Fruit fly (Drosophila melanogaster) whole organism, prepupa: ENCODE results near the gene galectin.

Experiments
- Blimp-1 ChIP-seq: fragments of 200-800 bp; sonication (Bioruptor generic); optimal IDR thresholded peaks from 3 replicates; lab custom pipeline; 2017; ENCODE audit warnings: missing biosample characterization, missing genetic modification characterization, mild to moderate bottlenecking, moderate library complexity, missing genetic modification reagents
- CG11762 ChIP-seq: fragments of 200-800 bp; sonication (Bioruptor generic); optimal IDR thresholded peaks from 3 replicates; lab custom pipeline; 2016; ENCODE audit warnings: missing biosample characterization, missing genetic modification characterization; ENCODE audit not compliant: insufficient read depth
- CG15336 ChIP-seq: fragments of 200-800 bp; sonication (Bioruptor generic); IDR thresholded peaks from 2 replicates; pipeline ENCODE4 v1.3.6; 2022; ENCODE audit warnings: missing biosample characterization, missing genetic modification characterization
- CG1621 ChIP-seq: fragments of 200-800 bp; sonication (Bioruptor generic); optimal IDR thresholded peaks from 3 replicates; lab custom pipeline; 2018; ENCODE audit warnings: missing biosample characterization, mild to moderate bottlenecking, missing genetic modification characterization
- CG16779 ChIP-seq: fragments of 200-800 bp; sonication (Bioruptor generic); optimal IDR thresholded peaks from 3 replicates; lab custom pipeline; 2017; ENCODE audit warnings: missing biosample characterization, mild to moderate bottlenecking, missing genetic modification characterization
- CG3032 ChIP-seq: fragments of 200-800 bp; optimal IDR thresholded peaks from 2 replicates; lab custom pipeline; 2019; ENCODE audit warnings: missing biosample characterization, mild to moderate bottlenecking, missing genetic modification characterization, moderate library complexity
- CG31627 ChIP-seq: fragments of 200-800 bp; sonication (Bioruptor generic); optimal IDR thresholded peaks from 3 replicates; lab custom pipeline; 2016; ENCODE audit warnings: missing biosample characterization, missing genetic modification characterization
- CG32006 ChIP-seq: fragments of 200-800 bp; sonication (Bioruptor generic); optimal IDR thresholded peaks from 3 replicates; lab custom pipeline; 2017; ENCODE audit warnings: missing biosample characterization, mild to moderate bottlenecking, missing genetic modification characterization
- CG3919 ChIP-seq: fragments of 200-800 bp; sonication (Bioruptor generic); optimal IDR thresholded peaks from 3 replicates; lab custom pipeline; 2016; ENCODE audit warnings: missing biosample characterization, missing genetic modification characterization
- CG6163 ChIP-seq: fragments of 200-800 bp; sonication (Bioruptor generic); IDR thresholded peaks from 3 replicates; pipeline ENCODE4 v1.3.6; 2022; ENCODE audit warnings: missing biosample characterization, missing genetic modification characterization
- CG6792 ChIP-seq: fragments of 200-800 bp; sonication (Bioruptor generic); optimal IDR thresholded peaks from 3 replicates; lab custom pipeline; 2016; ENCODE audit warnings: missing biosample characterization, missing genetic modification characterization
- CG6854 ChIP-seq: fragments of 200-800 bp; sonication (Bioruptor generic); optimal IDR thresholded peaks from 2 replicates; lab custom pipeline; 2017; ENCODE audit warnings: missing biosample characterization, mild to moderate bottlenecking, missing genetic modification characterization
- CG8319 ChIP-seq: fragments of 200-800 bp; sonication (Bioruptor generic); optimal IDR thresholded peaks from 3 replicates; lab custom pipeline; 2016; ENCODE audit warnings: missing biosample characterization, missing genetic modification characterization
- CG9139 ChIP-seq: fragments of 200-800 bp; sonication (Bioruptor generic); optimal IDR thresholded peaks from 3 replicates; lab custom pipeline; 2017; ENCODE audit warnings: missing biosample characterization, mild to moderate bottlenecking, missing genetic modification characterization
- Eip75B ChIP-seq: fragments of 200-800 bp; sonication (Bioruptor generic); optimal IDR thresholded peaks from 3 replicates; lab custom pipeline; 2016; ENCODE audit warnings: missing biosample characterization, missing genetic modification characterization
- Ets96B ChIP-seq: fragments of 200-800 bp; optimal IDR thresholded peaks from 2 replicates; lab custom pipeline; 2019; ENCODE audit warnings: missing biosample characterization, mild to moderate bottlenecking, missing genetic modification characterization, moderate library complexity
- Gug ChIP-seq: fragments of 200-800 bp; sonication (Bioruptor generic); IDR thresholded peaks from 2 replicates; pipeline ENCODE4 v1.3.6; 2022; ENCODE audit warnings: missing biosample characterization, missing genetic modification characterization
- OdsH ChIP-seq: fragments of 200-800 bp; sonication (Bioruptor generic); optimal IDR thresholded peaks from 3 replicates; lab custom pipeline; 2016; ENCODE audit warnings: missing biosample characterization, missing genetic modification characterization
- Sox102F ChIP-seq: fragments of 200-800 bp; sonication (Bioruptor generic); optimal IDR thresholded peaks from 2 replicates; lab custom pipeline; 2016; ENCODE audit warnings: missing biosample characterization, mild to moderate bottlenecking, missing genetic modification characterization
- Sox14 ChIP-seq: fragments of 200-800 bp; sonication (Bioruptor generic); optimal IDR thresholded peaks from 3 replicates; lab custom pipeline; 2016; ENCODE audit warnings: missing biosample characterization, missing genetic modification characterization
- acj6 ChIP-seq: fragments of 200-800 bp; sonication (Bioruptor generic); optimal IDR thresholded peaks from 3 replicates; lab custom pipeline; 2016; ENCODE audit warnings: missing biosample characterization, missing genetic modification characterization
- cyc ChIP-seq: fragments of 200-800 bp; sonication (Bioruptor generic); optimal IDR thresholded peaks from 3 replicates; lab custom pipeline; 2016; ENCODE audit warnings: missing biosample characterization, missing genetic modification characterization
- dac ChIP-seq: fragments of 200-800 bp; sonication (Bioruptor generic); optimal IDR thresholded peaks from 2 replicates; lab custom pipeline; 2017; ENCODE audit warnings: missing biosample characterization, mild to moderate bottlenecking, missing genetic modification characterization
- dsx ChIP-seq: fragments of 200-800 bp; optimal IDR thresholded peaks from 3 replicates; lab custom pipeline; 2019; ENCODE audit warnings: missing biosample characterization, mild to moderate bottlenecking, missing genetic modification characterization, moderate library complexity; ENCODE audit not compliant: poor library complexity, severe bottlenecking
- eg ChIP-seq: fragments of 200-800 bp; sonication (Bioruptor generic); IDR thresholded peaks from 3 replicates; pipeline ENCODE4 v1.3.6; 2022; ENCODE audit warnings: missing biosample characterization, missing genetic modification characterization
- fd59A ChIP-seq: fragments of 200-800 bp; sonication (Bioruptor generic); optimal IDR thresholded peaks from 2 replicates; lab custom pipeline; 2017; ENCODE audit warnings: missing biosample characterization, mild to moderate bottlenecking, missing genetic modification characterization, missing genetic modification reagents
- fd85E ChIP-seq: fragments of 200-800 bp; sonication (Bioruptor generic); optimal IDR thresholded peaks from 3 replicates; lab custom pipeline; 2016; ENCODE audit warnings: missing biosample characterization, missing genetic modification characterization
- fkh ChIP-seq: fragments of 200-800 bp; sonication (Bioruptor generic); optimal IDR thresholded peaks from 3 replicates; lab custom pipeline; 2017; ENCODE audit warnings: missing biosample characterization, mild to moderate bottlenecking, missing genetic modification characterization, moderate library complexity
- net ChIP-seq: fragments of 200-800 bp; sonication (Bioruptor generic); optimal IDR thresholded peaks from 3 replicates; lab custom pipeline; 2016; ENCODE audit warnings: missing biosample characterization, missing genetic modification characterization
- ss ChIP-seq, 2 experiments: fragments of 200-800 bp; sonication (Bioruptor generic); optimal IDR thresholded peaks; 2 replicates in 1 of 2; 3 replicates in 1 of 2; lab custom pipeline; 2017 to 2018; ENCODE audit warnings: mild to moderate bottlenecking in 2 of 2, missing biosample characterization in 2 of 2, missing genetic modification characterization in 2 of 2, moderate library complexity in 1 of 2
- vri ChIP-seq: fragments of 200-800 bp; sonication (Bioruptor generic); optimal IDR thresholded peaks from 3 replicates; lab custom pipeline; 2016; ENCODE audit warnings: missing biosample characterization, mild to moderate bottlenecking, missing genetic modification characterization

Gene galectin

DNA sequence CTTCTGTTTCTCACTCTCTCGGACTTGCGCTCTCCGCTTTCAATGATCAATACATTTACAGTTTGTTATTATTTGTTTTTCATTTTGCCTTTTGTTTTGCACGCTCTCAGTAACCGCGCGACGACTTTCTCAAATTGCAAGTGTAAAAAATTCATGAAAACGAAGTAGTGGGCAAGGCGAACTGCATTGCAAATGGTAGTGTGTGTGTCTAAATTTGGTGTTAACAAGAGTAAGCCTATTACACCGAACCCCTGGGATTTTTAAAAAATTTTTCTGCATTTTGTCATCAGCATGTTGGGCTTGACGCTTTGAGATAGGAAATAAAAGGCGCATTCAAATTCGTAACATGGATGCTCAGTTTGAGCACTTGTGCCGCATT lies 4.3 kb upstream of the galectin start:
- TF ChIP-seq CG6163 (GFP tag; lab: Robert Waterston, UW) (peak; percentile 29; the same call in 1 of the 3 replicates), Gug (GFP tag; lab: Robert Waterston, UW) (no peak), eg (GFP tag; lab: Robert Waterston, UW) (0 out of 3 replicates have a peak, but pooled peaks have one; percentile 13)
- TF ChIP-seq, all 60 proteins: peak for 2

DNA sequence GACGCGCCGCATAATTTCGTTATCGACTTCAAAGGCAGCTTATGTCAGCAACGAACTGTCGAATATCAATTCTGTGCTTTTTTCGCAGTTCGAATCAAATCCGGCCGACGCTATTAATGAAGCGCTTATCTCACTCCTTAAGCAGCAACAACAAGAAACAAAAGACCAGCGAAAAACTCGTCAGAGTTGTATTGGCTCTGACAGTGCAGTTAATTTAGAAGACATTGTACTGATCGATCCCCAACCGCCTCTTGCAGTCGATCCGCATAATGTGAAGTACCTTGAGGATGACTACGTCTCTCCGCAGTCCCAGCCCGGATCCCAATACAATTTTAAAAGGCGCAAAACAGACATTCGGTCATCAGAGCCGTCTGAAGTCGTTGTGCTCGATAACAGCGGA lies 2.0 kb upstream of the galectin start:
- TF ChIP-seq Sox14 (GFP tag; lab: Kevin White, UChicago) (peak; percentile 24), cyc (GFP tag; lab: Kevin White, UChicago) (no peak), Blimp-1 (GFP tag; lab: Kevin White, UChicago) (no peak), dsx (GFP tag; lab: Kevin White, UChicago) (no peak), vri (GFP tag; lab: Kevin White, UChicago) (peak; percentile 66), CG6792 (no peak), Sox102F (GFP tag; lab: Kevin White, UChicago) (no peak), CG3032 (tag; lab: Kevin White, UChicago) (no peak)

DNA sequence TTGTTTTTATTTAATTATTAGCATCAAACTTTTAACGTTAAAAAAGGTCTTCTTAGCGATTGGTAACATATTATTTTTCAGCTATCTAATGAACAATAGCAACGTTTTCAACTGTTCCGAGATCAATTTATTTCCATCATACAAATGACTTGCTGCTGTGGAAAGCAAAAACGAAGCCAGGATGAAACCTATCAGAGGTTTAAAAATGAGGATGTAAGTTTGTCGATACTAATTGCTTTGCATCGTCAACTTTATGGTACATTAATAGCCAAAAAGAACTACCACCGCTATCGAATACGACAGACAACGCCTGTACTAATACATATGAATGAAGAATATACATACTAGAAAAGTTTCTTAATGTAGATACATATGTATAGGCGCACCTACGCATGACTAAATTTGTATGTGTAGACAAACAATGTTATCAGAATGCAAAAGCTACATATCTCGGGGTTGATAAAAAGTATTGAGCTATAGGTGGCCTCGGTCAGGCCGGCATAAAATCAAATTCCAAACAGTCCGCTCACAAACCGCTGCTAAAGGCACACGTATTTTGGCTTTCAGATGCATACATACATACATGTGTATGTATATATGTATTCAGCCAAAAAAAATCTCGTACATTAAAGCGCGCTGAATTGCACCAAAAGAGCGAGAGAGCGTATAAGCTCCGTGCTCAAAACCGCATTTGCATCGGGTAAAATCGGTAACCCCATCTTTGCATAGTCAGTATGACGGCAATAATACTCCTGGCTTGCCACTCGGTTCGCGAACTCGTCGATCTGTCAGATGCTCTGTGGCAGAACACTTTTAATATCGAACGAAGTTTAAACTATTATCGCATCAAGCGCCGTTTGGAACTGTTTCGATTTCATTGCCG lies 553 bp downstream of the galectin start:
- TF ChIP-seq CG9139 (GFP tag; lab: Kevin White, UChicago) = no peak
- TF ChIP-seq CG11762 = no peak
- TF ChIP-seq fkh (GFP tag; lab: Kevin White, UChicago) = peak; percentile 67
- TF ChIP-seq CG8319 (GFP tag; lab: Kevin White, UChicago) = peak; percentile 16
- TF ChIP-seq dac (GFP tag; lab: Kevin White, UChicago) = no peak
- peak; percentile 61 for TF ChIP-seq CG1621
- no peak for TF ChIP-seq Ets96B (tag; lab: Kevin White, UChicago)
- peak; percentile 7 for TF ChIP-seq net (GFP tag; lab: Kevin White, UChicago)
- TF ChIP-seq CG6163 (GFP tag; lab: Robert Waterston, UW) = peak; percentile 13; the same call in 1 of the 3 replicates
- no peak for TF ChIP-seq Gug (GFP tag; lab: Robert Waterston, UW)
- TF ChIP-seq fd85E (GFP tag; lab: Kevin White, UChicago) = no peak
- peak; percentile 59 for TF ChIP-seq vri (GFP tag; lab: Kevin White, UChicago)
- TF ChIP-seq Blimp-1 (GFP tag; lab: Kevin White, UChicago) = no peak
- TF ChIP-seq CG3919 (GFP tag; lab: Kevin White, UChicago) = peak; percentile 10
- TF ChIP-seq Eip75B (GFP tag; lab: Kevin White, UChicago) = no peak
- TF ChIP-seq CG31627 (GFP tag; lab: Kevin White, UChicago) = no peak
- no peak for TF ChIP-seq Sox14 (GFP tag; lab: Kevin White, UChicago)
- TF ChIP-seq CG15336 = peak; percentile 17; the same call in 1 of the 2 replicates
- no peak for TF ChIP-seq CG32006 (GFP tag; lab: Kevin White, UChicago)
- TF ChIP-seq CG6854 (GFP tag; lab: Kevin White, UChicago) = peak; percentile 25
- TF ChIP-seq ss (GFP tag; optimal IDR thresholded peaks at IDR 0.05; lab: Kevin White, UChicago) = peak in 1 of 2 experiments; percentile 53
- TF ChIP-seq cyc (GFP tag; lab: Kevin White, UChicago) = no peak
- TF ChIP-seq OdsH (GFP tag; lab: Kevin White, UChicago) = no peak
- TF ChIP-seq dsx (GFP tag; lab: Kevin White, UChicago) = peak; percentile 67
- no peak for TF ChIP-seq acj6 (GFP tag; lab: Kevin White, UChicago)
- peak; percentile 22 for TF ChIP-seq CG16779 (tag; lab: Kevin White, UChicago)
- no peak for TF ChIP-seq fd59A
